Fruit fly (Drosophila melanogaster) whole organism, wandering third instar larva: ENCODE results near the gene CG9522.

ENCODE experiments used
- Abd-B ChIP-seq: fragments of >200 bp; optimal IDR thresholded peaks from 2 replicates; lab custom pipeline; 2017; ENCODE audit warnings: missing biosample characterization, missing genetic modification characterization
- CG32264 ChIP-seq: fragments of 200-800 bp; sonication (Bioruptor generic); optimal IDR thresholded peaks from 2 replicates; lab custom pipeline; 2016; ENCODE audit warnings: missing biosample characterization, missing genetic modification characterization
- CG9705 ChIP-seq: fragments of 200-800 bp; sonication (Bioruptor generic); optimal IDR thresholded peaks from 2 replicates; lab custom pipeline; 2018; ENCODE audit warnings: missing biosample characterization, mild to moderate bottlenecking, missing genetic modification characterization
- CrebA ChIP-seq: fragments of 200-800 bp; sonication (Bioruptor generic); optimal IDR thresholded peaks from 2 replicates; lab custom pipeline; 2016; ENCODE audit warnings: missing biosample characterization, mild to moderate bottlenecking, missing genetic modification characterization, borderline replicate concordance
- Dif ChIP-seq: fragments of 200-275, 200-300 bp; sonication (Bioruptor generic); optimal IDR thresholded peaks from 2 replicates; lab custom pipeline; 2018; ENCODE audit warnings: missing biosample characterization, missing genetic modification characterization; ENCODE audit not compliant: partially characterized antibody
- GATAd ChIP-seq: sonication (Bioruptor generic); optimal IDR thresholded peaks from 2 replicates; lab custom pipeline; 2016; ENCODE audit warnings: missing biosample characterization, missing genetic modification characterization
- HLH106 ChIP-seq: fragments of 200-800 bp; optimal IDR thresholded peaks from 3 replicates; lab custom pipeline; 2019; ENCODE audit warnings: missing biosample characterization, mild to moderate bottlenecking, missing genetic modification characterization, moderate library complexity
- Hnf4 ChIP-seq: fragments of 200-800 bp; sonication (Bioruptor generic); optimal IDR thresholded peaks from 2 replicates; lab custom pipeline; 2016; ENCODE audit warnings: missing biosample characterization, mild to moderate bottlenecking, missing genetic modification characterization
- Hr78 ChIP-seq: fragments of >200 bp; optimal IDR thresholded peaks from 2 replicates; lab custom pipeline; 2017; ENCODE audit warnings: missing biosample characterization, missing genetic modification characterization
- Hr83 ChIP-seq: fragments of 200-300 bp; sonication (Bioruptor generic); optimal IDR thresholded peaks from 2 replicates; lab custom pipeline; 2016; ENCODE audit warnings: missing biosample characterization, mild to moderate bottlenecking, missing genetic modification characterization, moderate library complexity; ENCODE audit not compliant: poor library complexity, severe bottlenecking
- Jra ChIP-seq: sonication (Bioruptor generic); optimal IDR thresholded peaks from 2 replicates; lab custom pipeline; 2016; ENCODE audit warnings: missing biosample characterization, missing genetic modification characterization
- N ChIP-seq: fragments of >200 bp; optimal IDR thresholded peaks from 2 replicates; lab custom pipeline; 2018; ENCODE audit warnings: missing biosample characterization, missing external identifiers, missing genetic modification characterization
- OdsH ChIP-seq: fragments of 200-800 bp; sonication (Bioruptor generic); optimal IDR thresholded peaks from 2 replicates; lab custom pipeline; 2016; ENCODE audit warnings: missing biosample characterization, mild to moderate bottlenecking, missing genetic modification characterization
- Rel ChIP-seq, 2 experiments: fragments of 200-800 bp; sonication (Bioruptor generic) in 1 of 2; optimal IDR thresholded peaks; 2 replicates in 1 of 2; 3 replicates in 1 of 2; lab custom pipeline; 2016 to 2019; ENCODE audit warnings: mild to moderate bottlenecking in 2 of 2, missing biosample characterization in 2 of 2, missing genetic modification characterization in 2 of 2, moderate library complexity in 1 of 2
- Sp1 ChIP-seq: fragments of 200-800 bp; sonication (Bioruptor generic); optimal IDR thresholded peaks from 3 replicates; lab custom pipeline; 2019; ENCODE audit warnings: missing biosample characterization, mild to moderate bottlenecking, missing genetic modification characterization, moderate library complexity
- Vsx2 ChIP-seq: fragments of 200-300, 225-300 bp; sonication (Bioruptor generic); optimal IDR thresholded peaks from 2 replicates; lab custom pipeline; 2018; ENCODE audit warnings: missing biosample characterization, missing genetic modification characterization; ENCODE audit not compliant: partially characterized antibody
- br ChIP-seq: fragments of 200-800 bp; sonication (Bioruptor generic); optimal IDR thresholded peaks from 2 replicates; lab custom pipeline; 2016; ENCODE audit warnings: missing biosample characterization, missing genetic modification characterization
- brk ChIP-seq: fragments of 200-800 bp; sonication (Bioruptor generic); optimal IDR thresholded peaks from 2 replicates; lab custom pipeline; 2016; ENCODE audit warnings: missing biosample characterization, mild to moderate bottlenecking, missing genetic modification characterization
- dl ChIP-seq, 2 experiments: fragments of 175-275, 200-275 bp in 1 of 2; fragments of 200-275 bp in 1 of 2; sonication (Bioruptor generic); optimal IDR thresholded peaks; lab custom pipeline; 2018; ENCODE audit warnings: mild to moderate bottlenecking in 2 of 2, missing biosample characterization in 2 of 2, missing genetic modification characterization in 2 of 2, moderate library complexity in 2 of 2; ENCODE audit not compliant: partially characterized antibody in 2 of 2, insufficient read depth in 1 of 2
- dmrt93B ChIP-seq: fragments of 200-800 bp; sonication (Bioruptor generic); optimal IDR thresholded peaks from 2 replicates; lab custom pipeline; 2018; ENCODE audit warnings: missing biosample characterization, mild to moderate bottlenecking, missing genetic modification characterization
- dsf ChIP-seq: sonication (Bioruptor generic); optimal IDR thresholded peaks from 2 replicates; lab custom pipeline; 2016; ENCODE audit warnings: missing biosample characterization, missing genetic modification characterization, borderline replicate concordance
- ey ChIP-seq: fragments of 200-800 bp; sonication (Bioruptor generic); optimal IDR thresholded peaks from 2 replicates; lab custom pipeline; 2016; ENCODE audit warnings: missing biosample characterization, missing genetic modification characterization
- foxo ChIP-seq, 2 experiments: fragments of 200-800 bp; sonication (Bioruptor generic); optimal IDR thresholded peaks; 2 replicates in 1 of 2; 3 replicates in 1 of 2; lab custom pipeline; 2016 to 2017; ENCODE audit warnings: missing biosample characterization in 2 of 2, missing genetic modification characterization in 2 of 2
- fru ChIP-seq: fragments of 200-800 bp; sonication (Bioruptor generic); optimal IDR thresholded peaks from 3 replicates; lab custom pipeline; 2016; ENCODE audit warnings: missing biosample characterization, mild to moderate bottlenecking, missing genetic modification characterization
- h ChIP-seq: fragments of 200-800 bp; sonication (Bioruptor generic); optimal IDR thresholded peaks from 3 replicates; lab custom pipeline; 2016; ENCODE audit warnings: missing biosample characterization, mild to moderate bottlenecking, missing genetic modification characterization
- jim ChIP-seq: fragments of 175-275, 200-325 bp; sonication (Bioruptor generic); optimal IDR thresholded peaks from 2 replicates; lab custom pipeline; 2016; ENCODE audit warnings: missing biosample characterization, mild to moderate bottlenecking, missing genetic modification characterization
- lola ChIP-seq: fragments of >200 bp; optimal IDR thresholded peaks from 2 replicates; lab custom pipeline; 2017; ENCODE audit warnings: missing biosample characterization, missing genetic modification characterization
- psq ChIP-seq: fragments of 200-800 bp; sonication (Bioruptor generic); optimal IDR thresholded peaks from 3 replicates; lab custom pipeline; 2017; ENCODE audit warnings: missing biosample characterization, mild to moderate bottlenecking, missing genetic modification characterization, moderate library complexity
- rgr ChIP-seq: fragments of 200-800 bp; sonication (Bioruptor generic); optimal IDR thresholded peaks from 3 replicates; lab custom pipeline; 2016; ENCODE audit warnings: missing biosample characterization, mild to moderate bottlenecking, missing genetic modification characterization
- sage ChIP-seq: fragments of 200-800 bp; sonication (Bioruptor generic); optimal IDR thresholded peaks from 2 replicates; lab custom pipeline; 2016; ENCODE audit warnings: missing biosample characterization, mild to moderate bottlenecking, missing genetic modification characterization
- sv ChIP-seq: fragments of 200-800 bp; sonication (Bioruptor generic); optimal IDR thresholded peaks from 3 replicates; lab custom pipeline; 2016; ENCODE audit warnings: missing biosample characterization, missing genetic modification characterization
- tai ChIP-seq: sonication (Bioruptor generic); optimal IDR thresholded peaks from 2 replicates; lab custom pipeline; 2016; ENCODE audit warnings: missing biosample characterization, missing genetic modification characterization
- woc ChIP-seq: sonication (Bioruptor generic); optimal IDR thresholded peaks from 2 replicates; lab custom pipeline; 2016; ENCODE audit warnings: missing biosample characterization, mild to moderate bottlenecking, missing genetic modification characterization

The CG9522 gene

dm6 chrX:14882536-14883118 lies 34.0 kb upstream of the CG9522 start, which contains the start of the genes CG45064 and CG45065:
TSS of gene CG45064 (minus strand) at chrX:14882586.
TSS of gene CG45065 (minus strand) at chrX:14882586.
- TF ChIP-seq Hr83 (GFP tag; lab: Kevin White, UChicago) (no peak), N (no peak), CrebA (GFP tag; lab: Kevin White, UChicago) (peak; percentile 8), br (GFP tag; lab: Kevin White, UChicago) (peak; percentile 84), CG9705 (GFP tag; lab: Kevin White, UChicago) (peak; percentile 37), sage (peak; percentile 65), lola (no peak), Sp1 (GFP tag; lab: Kevin White, UChicago) (peak; percentile 78), ey (GFP tag; lab: Kevin White, UChicago) (peak; percentile 87), woc (GFP tag; lab: Kevin White, UChicago) (peak; percentile 55), CG32264 (no peak), foxo (GFP tag; optimal IDR thresholded peaks at IDR 0.05; lab: Kevin White, UChicago) (peak in 1 of 2 experiments; percentile 75), OdsH (GFP tag; lab: Kevin White, UChicago) (peak; percentile 87), rgr (GFP tag; lab: Kevin White, UChicago) (peak; percentile 90), Jra (GFP tag; lab: Kevin White, UChicago) (peak; percentile 30), dl (GFP tag; optimal IDR thresholded peaks at IDR 0.05; lab: Kevin White, UChicago; ENCODE audit: insufficient read depth in 1 of 2, partially characterized antibody in 2 of 2) (no peak), HLH106 (tag; lab: Kevin White, UChicago) (peak; percentile 61), dmrt93B (GFP tag; lab: Kevin White, UChicago) (peak; percentile 57), sv (peak; percentile 70), Hnf4 (GFP tag; lab: Kevin White, UChicago) (peak; percentile 78), fru (GFP tag; lab: Kevin White, UChicago) (peak; percentile 90), tai (peak; percentile 70), psq (GFP tag; lab: Kevin White, UChicago) (peak; percentile 81), h (peak; percentile 92), brk (GFP tag; lab: Kevin White, UChicago) (peak; percentile 65), jim (GFP tag; lab: Kevin White, UChicago) (no peak), dsf (GFP tag; lab: Kevin White, UChicago) (peak; percentile 26), Rel (GFP tag; optimal IDR thresholded peaks at IDR 0.05; lab: Kevin White, UChicago) (no peak), Rel (tag; optimal IDR thresholded peaks at IDR 0.05; lab: Kevin White, UChicago) (no peak)

- TF ChIP-seq brk (GFP tag; lab: Kevin White, UChicago), result no peak
- TF ChIP-seq foxo (GFP tag; optimal IDR thresholded peaks at IDR 0.05; lab: Kevin White, UChicago), result no peak
- no peak for TF ChIP-seq dl (GFP tag; optimal IDR thresholded peaks at IDR 0.05; lab: Kevin White, UChicago; ENCODE audit: insufficient read depth in 1 of 2, partially characterized antibody in 2 of 2)
- no peak for TF ChIP-seq CG32264
Observed at dm6 chrX:14878917-14879316, 30.3 kb upstream of the CG9522 start.

dm6 chrX:14871028-14871427 lies 22.4 kb upstream of the CG9522 start, which contains the start of gene CG9518:
TSS of gene CG9518 (minus strand) at chrX:14871181.
- TF ChIP-seq Abd-B (GFP tag; lab: Kevin White, UChicago), result no peak

dm6 chrX:14868414-14868813 lies 19.8 kb upstream of the CG9522 start:
- TF ChIP-seq tai (no peak), OdsH (GFP tag; lab: Kevin White, UChicago) (no peak), Hr78 (GFP tag; lab: Kevin White, UChicago) (no peak), foxo (GFP tag; optimal IDR thresholded peaks at IDR 0.05; lab: Kevin White, UChicago) (no peak), fru (GFP tag; lab: Kevin White, UChicago) (no peak)

dm6 chrX:14866911-14867310 lies 18.3 kb upstream of the CG9522 start:
- TF ChIP-seq dl (GFP tag; optimal IDR thresholded peaks at IDR 0.05; lab: Kevin White, UChicago; ENCODE audit: insufficient read depth in 1 of 2, partially characterized antibody in 2 of 2), result no peak
- no peak for TF ChIP-seq CG9705 (GFP tag; lab: Kevin White, UChicago)
- no peak for TF ChIP-seq dsf (GFP tag; lab: Kevin White, UChicago)
- TF ChIP-seq Jra (GFP tag; lab: Kevin White, UChicago), result no peak
- no peak for TF ChIP-seq Vsx2 (GFP tag; lab: Kevin White, UChicago)
- no peak for TF ChIP-seq brk (GFP tag; lab: Kevin White, UChicago)
- no peak for TF ChIP-seq woc (GFP tag; lab: Kevin White, UChicago)
- TF ChIP-seq lola, result no peak
- no peak for TF ChIP-seq GATAd (GFP tag; lab: Kevin White, UChicago)
- no peak for TF ChIP-seq jim (GFP tag; lab: Kevin White, UChicago)
- no peak for TF ChIP-seq Abd-B (GFP tag; lab: Kevin White, UChicago)
- TF ChIP-seq psq (GFP tag; lab: Kevin White, UChicago), result no peak
- TF ChIP-seq Dif (GFP tag; lab: Kevin White, UChicago), result no peak
- no peak for TF ChIP-seq OdsH (GFP tag; lab: Kevin White, UChicago)
